Worm (Caenorhabditis elegans): ENCODE results near the gene cbs-1.

Gene cbs-1

DNA sequence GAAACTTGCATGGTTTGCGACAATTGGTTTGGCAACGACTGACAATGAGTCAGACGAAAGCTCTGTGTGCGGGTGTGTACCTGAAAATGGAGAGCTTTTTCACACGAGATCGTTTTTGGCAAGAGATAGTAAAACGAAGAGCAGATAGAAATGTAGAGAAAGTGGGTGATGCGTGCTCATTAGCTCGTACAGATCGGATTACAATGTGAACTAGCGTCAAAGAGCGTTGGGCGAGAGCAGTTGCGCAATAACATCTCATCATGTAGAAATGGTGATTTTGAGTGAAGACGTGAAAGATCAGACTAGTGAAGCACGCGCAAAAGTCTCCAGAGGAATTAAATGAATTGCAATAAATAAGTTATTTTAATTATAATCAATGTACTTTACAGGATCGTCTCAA, 41.1 kb downstream of the cbs-1 start, which contains the start of gene flp-2:
flp-2 (minus strand) TSS at position 101 of the 400 bp plus-strand sequence.
- no peak for TF ChIP-seq snpc-1.1 (tag; optimal IDR thresholded peaks at IDR 0.05; ENCODE audit: insufficient read depth)
- TF ChIP-seq hsf-1 (GFP tag; IDR thresholded peaks at IDR 0.05) = no peak
- no peak for TF ChIP-seq snpc-3.4 (tag; optimal IDR thresholded peaks at IDR 0.05)
- TF ChIP-seq cebp-1 (GFP tag; IDR thresholded peaks at IDR 0.05) = no peak
- no peak for TF ChIP-seq cebp-1 (tag; optimal IDR thresholded peaks at IDR 0.05)
- no peak for TF ChIP-seq B0336.3 (GFP tag; IDR thresholded peaks at IDR 0.05)
- no peak for TF ChIP-seq hlh-12 (tag; optimal IDR thresholded peaks at IDR 0.05)
- TF ChIP-seq nhr-80 (tag; optimal IDR thresholded peaks at IDR 0.05) = no peak
- TF ChIP-seq C17E4.6 (GFP tag; IDR thresholded peaks at IDR 0.05) = no peak
- TF ChIP-seq dpff-1 (tag; optimal IDR thresholded peaks at IDR 0.05) = no peak
- no peak for TF ChIP-seq nhr-179 (tag; optimal IDR thresholded peaks at IDR 0.05)
- no peak for TF ChIP-seq cebp-2 (GFP tag; IDR thresholded peaks at IDR 0.05)
- no peak for TF ChIP-seq bed-2 (GFP tag; IDR thresholded peaks at IDR 0.05)
- no peak for TF ChIP-seq ets-4 (GFP tag; optimal IDR thresholded peaks at IDR 0.05)
- no peak for TF ChIP-seq hlh-26 (GFP tag; conservative IDR thresholded peaks at IDR 0.05)
- TF ChIP-seq lin-35 (GFP tag; optimal IDR thresholded peaks at IDR 0.05) = no peak
- no peak for TF ChIP-seq ztf-6 (GFP tag; IDR thresholded peaks at IDR 0.05)
- TF ChIP-seq ztf-25 (GFP tag; IDR thresholded peaks at IDR 0.05) = no peak

Data from whole organism, young adult.